Fruit fly (Drosophila melanogaster) whole organism, embryonic: Measurements from ENCODE around the gene Drice.

Source experiments
- Aef1 ChIP-seq: fragments of 200-800 bp; sonication (Bioruptor generic); IDR thresholded peaks from 3 replicates; pipeline ENCODE4 v1.3.6; 2022; ENCODE audit warnings: missing biosample characterization, missing genetic modification characterization
- Antp ChIP-seq: fragments of 200-800 bp; sonication (Bioruptor generic); optimal IDR thresholded peaks from 3 replicates; lab custom pipeline; 2016; ENCODE audit warnings: missing biosample characterization, missing genetic modification characterization
- BEAF-32 ChIP-seq: fragments of 200-800 bp; sonication (Bioruptor generic); optimal IDR thresholded peaks from 3 replicates; lab custom pipeline; 2017; ENCODE audit warnings: missing biosample characterization, missing genetic modification characterization, mild to moderate bottlenecking, moderate library complexity, missing genetic modification reagents
- Blimp-1 ChIP-seq: fragments of 200-800 bp; sonication (Bioruptor generic); optimal IDR thresholded peaks from 3 replicates; lab custom pipeline; 2018; ENCODE audit warnings: missing biosample characterization, missing genetic modification characterization, mild to moderate bottlenecking, moderate library complexity, missing genetic modification reagents
- Bteb2 ChIP-seq: fragments of 200-800 bp; sonication (Bioruptor generic); optimal IDR thresholded peaks from 2 replicates; lab custom pipeline; 2016; ENCODE audit warnings: missing biosample characterization, missing genetic modification characterization
- CG13624 ChIP-seq: fragments of 200-800 bp; sonication (Bioruptor generic); optimal IDR thresholded peaks from 2 replicates; lab custom pipeline; 2016; ENCODE audit warnings: missing biosample characterization, missing genetic modification characterization
- CG14441 ChIP-seq: fragments of 200-800 bp; sonication (Bioruptor generic); IDR thresholded peaks from 2 replicates; pipeline ENCODE4 v1.3.6; 2022; ENCODE audit warnings: missing biosample characterization, missing genetic modification characterization
- CG16815 ChIP-seq: fragments of 200-800 bp; sonication (Bioruptor generic); optimal IDR thresholded peaks from 3 replicates; lab custom pipeline; 2017; ENCODE audit warnings: missing biosample characterization, mild to moderate bottlenecking, missing genetic modification characterization
- CG16863 ChIP-seq: fragments of 200-800 bp; sonication (Bioruptor generic); optimal IDR thresholded peaks from 3 replicates; lab custom pipeline; 2016; ENCODE audit warnings: missing biosample characterization, missing genetic modification characterization
- CG2116 ChIP-seq: fragments of 200-800 bp; sonication (Bioruptor generic); optimal IDR thresholded peaks from 3 replicates; lab custom pipeline; 2018; ENCODE audit warnings: missing biosample characterization, mild to moderate bottlenecking, missing genetic modification characterization
- CG3726 ChIP-seq: fragments of 200-800 bp; sonication (Bioruptor generic); IDR thresholded peaks from 3 replicates; pipeline ENCODE4, ENCODE4 v1.3.6; 2022; ENCODE audit warnings: missing biosample characterization, missing genetic modification characterization
- CG4617 ChIP-seq: fragments of 200-800 bp; sonication (Bioruptor generic); optimal IDR thresholded peaks from 3 replicates; lab custom pipeline; 2016; ENCODE audit warnings: missing biosample characterization, missing genetic modification characterization, borderline replicate concordance
- CG6813 ChIP-seq: fragments of 200-800 bp; sonication (Bioruptor generic); optimal IDR thresholded peaks from 2 replicates; lab custom pipeline; 2017; ENCODE audit warnings: missing biosample characterization, missing genetic modification characterization, mild to moderate bottlenecking, moderate library complexity, missing genetic modification reagents
- CG7745 ChIP-seq: fragments of 200-800 bp; sonication (Bioruptor generic); optimal IDR thresholded peaks from 2 replicates; lab custom pipeline; 2018; ENCODE audit warnings: missing biosample characterization, mild to moderate bottlenecking, missing genetic modification characterization, moderate library complexity
- CG8388 ChIP-seq: fragments of 200-800 bp; sonication (Bioruptor generic); optimal IDR thresholded peaks from 2 replicates; lab custom pipeline; 2019; ENCODE audit warnings: missing biosample characterization, mild to moderate bottlenecking, missing genetic modification characterization, moderate library complexity
- CG8944 ChIP-seq: fragments of 200-800 bp; sonication (Bioruptor generic); optimal IDR thresholded peaks from 3 replicates; lab custom pipeline; 2016; ENCODE audit warnings: missing biosample characterization, missing genetic modification characterization
- CG9797 ChIP-seq: fragments of 200-800 bp; sonication (Bioruptor generic); optimal IDR thresholded peaks from 3 replicates; lab custom pipeline; 2018; ENCODE audit warnings: missing biosample characterization, mild to moderate bottlenecking, missing genetic modification characterization
- CG9876 ChIP-seq: fragments of 200-800 bp; sonication (Bioruptor generic); optimal IDR thresholded peaks from 2 replicates; lab custom pipeline; 2016; ENCODE audit warnings: missing biosample characterization, missing genetic modification characterization
- D19A ChIP-seq: fragments of 200-800 bp; optimal IDR thresholded peaks from 3 replicates; lab custom pipeline; 2019; ENCODE audit warnings: missing biosample characterization, mild to moderate bottlenecking, missing genetic modification characterization, moderate library complexity
- Dek ChIP-seq: fragments of 200-800 bp; sonication (Bioruptor generic); optimal IDR thresholded peaks from 3 replicates; lab custom pipeline; 2019; ENCODE audit warnings: missing biosample characterization, mild to moderate bottlenecking, missing genetic modification characterization, moderate library complexity
- E2f2 ChIP-seq: fragments of 200-800 bp; sonication (Bioruptor generic); IDR thresholded peaks from 2 replicates; pipeline ENCODE4 v1.3.6; 2022; ENCODE audit warnings: missing biosample characterization, missing genetic modification characterization
- Fer2 ChIP-seq: fragments of 200-800 bp; sonication (Bioruptor generic); optimal IDR thresholded peaks from 2 replicates; lab custom pipeline; 2018; ENCODE audit warnings: missing biosample characterization, mild to moderate bottlenecking, missing genetic modification characterization, moderate library complexity
- HHEX ChIP-seq: fragments of 200-800 bp; sonication (Bioruptor generic); optimal IDR thresholded peaks from 3 replicates; lab custom pipeline; 2017; ENCODE audit warnings: missing biosample characterization, mild to moderate bottlenecking, missing genetic modification characterization, missing genetic modification reagents
- HLH54F ChIP-seq: fragments of 200-800 bp; sonication (Bioruptor generic); optimal IDR thresholded peaks from 3 replicates; lab custom pipeline; 2016; ENCODE audit warnings: missing biosample characterization, missing genetic modification characterization
- Hand ChIP-seq: fragments of 200-800 bp; sonication (Bioruptor generic); optimal IDR thresholded peaks from 2 replicates; lab custom pipeline; 2017; ENCODE audit warnings: mild to moderate bottlenecking, missing biosample characterization, missing genetic modification reagents, missing genetic modification characterization
- Hr51 ChIP-seq, 2 experiments: fragments of 200-800 bp; sonication (Bioruptor generic); optimal IDR thresholded peaks; 2 replicates in 1 of 2; 3 replicates in 1 of 2; lab custom pipeline; 2016 to 2018; ENCODE audit warnings: missing biosample characterization in 2 of 2, missing genetic modification characterization in 2 of 2, mild to moderate bottlenecking in 1 of 2, moderate library complexity in 1 of 2
- MBD-R2 ChIP-seq: fragments of 200-800 bp; sonication (Bioruptor generic); IDR thresholded peaks from 2 replicates; pipeline ENCODE4 v1.3.6; 2022; ENCODE audit warnings: missing biosample characterization, missing genetic modification characterization
- Mad ChIP-seq: fragments of 200-800 bp; sonication (Bioruptor generic); optimal IDR thresholded peaks from 2 replicates; lab custom pipeline; 2016; ENCODE audit warnings: missing biosample characterization, missing genetic modification characterization
- NFAT ChIP-seq: fragments of 200-800 bp; sonication (Bioruptor generic); IDR thresholded peaks from 2 replicates; pipeline ENCODE4 v1.3.6; 2022; ENCODE audit warnings: missing biosample characterization, missing genetic modification characterization
- Oli ChIP-seq: fragments of 200-800 bp; sonication (Bioruptor generic); optimal IDR thresholded peaks from 2 replicates; lab custom pipeline; 2018; ENCODE audit warnings: missing biosample characterization, mild to moderate bottlenecking, missing genetic modification characterization, moderate library complexity
- Poxn ChIP-seq: fragments of 200-800 bp; sonication (Bioruptor generic); IDR thresholded peaks from 2 replicates; pipeline ENCODE4 v1.3.6; 2022; ENCODE audit warnings: missing biosample characterization, missing genetic modification characterization
- Sox100B ChIP-seq: fragments of 200-800 bp; sonication (Bioruptor generic); optimal IDR thresholded peaks from 3 replicates; lab custom pipeline; 2018; ENCODE audit warnings: missing biosample characterization, mild to moderate bottlenecking, missing genetic modification characterization
- Spps ChIP-seq: fragments of 200-800 bp; sonication (Bioruptor generic); optimal IDR thresholded peaks from 2 replicates; lab custom pipeline; 2018; ENCODE audit warnings: missing biosample characterization, mild to moderate bottlenecking, missing genetic modification characterization
- Vsx1 ChIP-seq: fragments of 200-800 bp; sonication (Bioruptor generic); optimal IDR thresholded peaks from 2 replicates; lab custom pipeline; 2017; ENCODE audit warnings: missing biosample characterization, mild to moderate bottlenecking, missing genetic modification characterization, missing genetic modification reagents
- bcd ChIP-seq: fragments of 200-800 bp; sonication (Bioruptor generic); optimal IDR thresholded peaks from 2 replicates; lab custom pipeline; 2017; ENCODE audit warnings: missing biosample characterization, mild to moderate bottlenecking, missing genetic modification characterization
- btn ChIP-seq: fragments of 200-800 bp; sonication (Bioruptor generic); optimal IDR thresholded peaks from 2 replicates; lab custom pipeline; 2016; ENCODE audit warnings: missing biosample characterization, missing genetic modification characterization
- ci ChIP-seq: fragments of 200-800 bp; sonication (Bioruptor generic); IDR thresholded peaks from 3 replicates; pipeline ENCODE4 v1.3.6; 2022; ENCODE audit warnings: missing biosample characterization, missing genetic modification characterization
- crol ChIP-seq: fragments of 200-800 bp; sonication (Bioruptor generic); IDR thresholded peaks from 2 replicates; pipeline ENCODE4 v1.3.6; 2022; ENCODE audit warnings: missing biosample characterization, missing genetic modification characterization
- ftz-f1 ChIP-seq: fragments of 200-800 bp; sonication (Bioruptor generic); optimal IDR thresholded peaks from 2 replicates; lab custom pipeline; 2016; ENCODE audit warnings: missing biosample characterization, missing genetic modification characterization
- gfzf ChIP-seq: fragments of 200-800 bp; sonication (Bioruptor generic); optimal IDR thresholded peaks from 2 replicates; lab custom pipeline; 2016; ENCODE audit warnings: missing biosample characterization, mild to moderate bottlenecking, missing genetic modification characterization, moderate library complexity
- hbn ChIP-seq: fragments of 200-800 bp; sonication (Bioruptor generic); IDR thresholded peaks from 2 replicates; pipeline ENCODE4 v1.3.6; 2022; ENCODE audit warnings: missing biosample characterization, missing genetic modification characterization; ENCODE audit not compliant: partially characterized antibody
- hth ChIP-seq: fragments of >200 bp; optimal IDR thresholded peaks from 2 replicates; lab custom pipeline; 2017; ENCODE audit warnings: inconsistent platforms
- jigr1 ChIP-seq: fragments of 200-800 bp; sonication (Bioruptor generic); IDR thresholded peaks from 3 replicates; pipeline ENCODE4 v1.3.6; 2022; ENCODE audit warnings: missing biosample characterization, missing genetic modification characterization
- knrl ChIP-seq: fragments of 200-800 bp; sonication (Bioruptor generic); IDR thresholded peaks from 3 replicates; pipeline ENCODE4 v1.3.6; 2022; ENCODE audit warnings: missing biosample characterization, missing genetic modification characterization; ENCODE audit not compliant: partially characterized antibody
- mam ChIP-seq: fragments of 200-800 bp; sonication (Bioruptor generic); optimal IDR thresholded peaks from 3 replicates; lab custom pipeline; 2016; ENCODE audit warnings: missing biosample characterization, missing genetic modification characterization
- sd ChIP-seq: fragments of 200-800 bp; sonication (Bioruptor generic); optimal IDR thresholded peaks from 3 replicates; lab custom pipeline; 2018; ENCODE audit warnings: missing biosample characterization, mild to moderate bottlenecking, missing genetic modification characterization, moderate library complexity
- sim ChIP-seq: fragments of 200-800 bp; sonication (Bioruptor generic); IDR thresholded peaks from 2 replicates; pipeline ENCODE4 v1.3.6; 2022; ENCODE audit warnings: missing biosample characterization, missing genetic modification characterization
- trem ChIP-seq: fragments of 200-800 bp; optimal IDR thresholded peaks from 3 replicates; lab custom pipeline; 2019; ENCODE audit warnings: missing biosample characterization, mild to moderate bottlenecking, missing genetic modification characterization, moderate library complexity
- vnd ChIP-seq: fragments of 200-800 bp; sonication (Bioruptor generic); IDR thresholded peaks from 3 replicates; pipeline ENCODE4 v1.3.6; 2022; ENCODE audit warnings: missing biosample characterization, missing genetic modification characterization; ENCODE audit not compliant: partially characterized antibody

The Drice gene

DNA sequence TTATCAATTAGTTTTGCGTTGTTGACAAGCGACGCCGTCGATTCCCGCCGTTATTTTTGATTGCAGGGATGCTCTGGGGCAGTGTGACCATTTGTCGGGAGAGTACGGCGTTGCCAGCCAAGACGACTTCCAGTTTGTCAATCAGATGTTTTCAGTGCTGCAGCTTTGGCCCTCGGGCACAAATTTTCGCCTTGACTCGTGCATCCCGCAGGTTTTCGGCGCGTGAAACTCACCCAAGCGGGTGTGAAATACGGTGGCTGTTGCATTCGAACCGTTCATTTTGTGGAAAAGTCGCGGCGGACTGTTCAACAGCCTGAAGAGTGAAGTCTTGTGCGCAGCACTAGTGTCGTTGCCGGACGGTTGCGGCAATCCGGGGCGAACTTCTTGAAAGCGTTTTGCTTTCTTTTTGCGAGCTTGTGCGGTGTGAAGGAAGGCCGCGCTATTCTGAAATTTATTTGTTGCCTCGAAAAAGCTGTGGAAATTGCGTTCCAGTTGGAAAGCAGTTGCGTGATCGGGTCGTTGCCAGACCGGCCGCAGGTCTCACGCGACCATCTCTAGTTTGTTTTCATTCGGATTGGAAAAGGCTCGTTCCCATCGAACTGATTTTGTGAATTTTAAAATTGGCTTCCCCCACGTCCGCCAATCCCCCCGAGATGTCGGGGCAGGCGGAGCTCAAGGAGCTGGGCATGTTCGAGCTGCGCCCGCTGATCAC is 7.4 kb downstream of the Drice start, which contains the start of the genes ca and ncd (continued):
- TF ChIP-seq mam (GFP tag; lab: Kevin White, UChicago) (peak; percentile 14), E2f2 (GFP tag; lab: Robert Waterston, UW) (peak; percentile 85), Antp (no peak), Blimp-1 (GFP tag; lab: Kevin White, UChicago) (no peak), Aef1 (GFP tag; lab: Robert Waterston, UW) (no peak), Fer2 (no peak), knrl (GFP tag; lab: Robert Waterston, UW) (peak; percentile 57; the same call in 2 of the 3 replicates), Spps (tag; lab: Kevin White, UChicago) (no peak), Vsx1 (GFP tag; lab: Kevin White, UChicago) (no peak), sd (tag; lab: Kevin White, UChicago) (no peak), Sox100B (GFP tag; lab: Kevin White, UChicago) (no peak), sim (GFP tag; lab: Robert Waterston, UW) (no peak), hbn (GFP tag; lab: Robert Waterston, UW) (peak; percentile 44; the same call in 1 of the 2 replicates), hth (lab: Kevin White, UChicago) (no peak), CG4617 (GFP tag; lab: Kevin White, UChicago) (peak; percentile 95), CG6813 (no peak), jigr1 (GFP tag; lab: Robert Waterston, UW) (no peak), Mad (GFP tag; lab: Kevin White, UChicago) (no peak), HHEX (GFP tag; lab: Kevin White, UChicago) (no peak), CG2116 (GFP tag; lab: Kevin White, UChicago) (peak; percentile 99), CG3726 (GFP tag; lab: Robert Waterston, UW) (no peak), Hr51 (GFP tag; optimal IDR thresholded peaks at IDR 0.05; lab: Kevin White, UChicago) (no peak), HLH54F (no peak), trem (tag; lab: Kevin White, UChicago) (peak; percentile 12), CG9797 (GFP tag; lab: Kevin White, UChicago) (peak; percentile 72), MBD-R2 (GFP tag; lab: Robert Waterston, UW) (peak; percentile 56; the same call in 1 of the 2 replicates), ci (GFP tag; lab: Robert Waterston, UW) (no peak), Hand (GFP tag; lab: Kevin White, UChicago) (no peak), crol (GFP tag; lab: Robert Waterston, UW) (no peak), CG16863 (GFP tag; lab: Kevin White, UChicago) (no peak), Poxn (GFP tag; lab: Robert Waterston, UW) (no peak), ftz-f1 (peak; percentile 72), Bteb2 (GFP tag; lab: Kevin White, UChicago) (no peak), bcd (GFP tag; lab: Kevin White, UChicago) (no peak), CG16815 (GFP tag; lab: Kevin White, UChicago) (no peak), vnd (GFP tag; lab: Robert Waterston, UW) (peak; percentile 34; the same call in 1 of the 3 replicates), CG14441 (GFP tag; lab: Robert Waterston, UW) (no peak), CG13624 (peak; percentile 1), D19A (tag; lab: Kevin White, UChicago) (no peak), gfzf (GFP tag; lab: Kevin White, UChicago) (peak; percentile 59), CG8944 (GFP tag; lab: Kevin White, UChicago) (no peak), btn (GFP tag; lab: Kevin White, UChicago) (no peak), CG8388 (GFP tag; lab: Kevin White, UChicago) (no peak), CG7745 (tag; lab: Kevin White, UChicago) (no peak), CG9876 (GFP tag; lab: Kevin White, UChicago) (no peak), NFAT (GFP tag; lab: Robert Waterston, UW) (no peak), Dek (no peak), BEAF-32 (GFP tag; lab: Kevin White, UChicago) (peak; percentile 82), Oli (tag; lab: Kevin White, UChicago) (no peak)
